Fruit fly (Drosophila melanogaster): Measurements from ENCODE around the gene BI-1.

BI-1 gene

dm6 chr3L:8289336-8290258 is 19.1 kb downstream of the BI-1 start, which contains the start of gene cert (continued):
- TF ChIP-seq CG13894 (tag; optimal IDR thresholded peaks at IDR 0.05) (no peak), CG4404 (GFP tag; IDR thresholded peaks at IDR 0.05) (no peak), vvl (GFP tag; IDR thresholded peaks at IDR 0.05) (0 out of 2 replicates have a peak, but pooled peaks have one; percentile 29), shn (GFP tag; optimal IDR thresholded peaks at IDR 0.05) (peak; percentile 29), CG9932 (GFP tag; IDR thresholded peaks at IDR 0.05) (peak; percentile 53; the same call in 1 of the 2 replicates), CG2129 (GFP tag; IDR thresholded peaks at IDR 0.05; ENCODE audit: partially characterized antibody) (peak; percentile 76), CG13296 (GFP tag; optimal IDR thresholded peaks at IDR 0.05) (peak; percentile 8), Chrac-16 (GFP tag; optimal IDR thresholded peaks at IDR 0.05) (peak; percentile 22), sna (GFP tag; IDR thresholded peaks at IDR 0.05; ENCODE audit: partially characterized antibody) (peak; percentile 87), HLH3B (GFP tag; IDR thresholded peaks at IDR 0.05) (no peak), fu2 (GFP tag; optimal IDR thresholded peaks at IDR 0.05) (no peak), CG6791 (GFP tag; IDR thresholded peaks at IDR 0.05; ENCODE audit: partially characterized antibody) (peak; percentile 89), CG6765 (GFP tag; optimal IDR thresholded peaks at IDR 0.05) (peak; percentile 22), Six4 (GFP tag; optimal IDR thresholded peaks at IDR 0.05) (no peak), mam (GFP tag; optimal IDR thresholded peaks at IDR 0.05) (peak; percentile 53), Hand (GFP tag; optimal IDR thresholded peaks at IDR 0.05) (peak; percentile 18), Opbp (GFP tag; IDR thresholded peaks at IDR 0.05; ENCODE audit: partially characterized antibody) (peak; percentile 90), sens (GFP tag) (peak; percentile 93), HmgZ (tag; optimal IDR thresholded peaks at IDR 0.05) (no peak), MESR4 (GFP tag; optimal IDR thresholded peaks at IDR 0.05) (peak; percentile 72), CG6272 (GFP tag; IDR thresholded peaks at IDR 0.05) (0 out of 2 replicates have a peak, but pooled peaks have one; percentile 5), CG3995 (GFP tag; optimal IDR thresholded peaks at IDR 0.05) (peak; percentile 37), bcd (GFP tag; optimal IDR thresholded peaks at IDR 0.05) (peak; percentile 18), CG4854 (GFP tag; optimal IDR thresholded peaks at IDR 0.05) (peak; percentile 31), CG3163 (GFP tag; optimal IDR thresholded peaks at IDR 0.05) (peak; percentile 3), Sry-δ (GFP tag; optimal IDR thresholded peaks at IDR 0.05) (peak; percentile 98), CG16779 (GFP tag; IDR thresholded peaks at IDR 0.05) (no peak), chinmo (GFP tag; IDR thresholded peaks at IDR 0.05; ENCODE audit: partially characterized antibody) (peak; percentile 62; the same call in 1 of the 4 replicates), ham (GFP tag; IDR thresholded peaks at IDR 0.05) (no peak), CG3847 (GFP tag; IDR thresholded peaks at IDR 0.05) (peak; percentile 49), cad (GFP tag; optimal IDR thresholded peaks at IDR 0.05) (no peak), Xrp1 (GFP tag; IDR thresholded peaks at IDR 0.05) (0 out of 2 replicates have a peak, but pooled peaks have one; percentile 14), Hey (tag; optimal IDR thresholded peaks at IDR 0.05) (peak; percentile 14), Dip3 (GFP tag; optimal IDR thresholded peaks at IDR 0.05) (peak; percentile 22), Dll (GFP tag; IDR thresholded peaks at IDR 0.05; ENCODE audit: partially characterized antibody) (peak; percentile 92), knrl (GFP tag; IDR thresholded peaks at IDR 0.05; ENCODE audit: partially characterized antibody) (peak; percentile 92), Rx (GFP tag; IDR thresholded peaks at IDR 0.05) (no peak), Med (GFP tag) (peak; percentile 81), pzg (GFP tag; optimal IDR thresholded peaks at IDR 0.05) (peak; percentile 81), crp (GFP tag; optimal IDR thresholded peaks at IDR 0.05) (peak in 1 of 2 experiments; percentile 75), zen2 (GFP tag; IDR thresholded peaks at IDR 0.05; ENCODE audit: partially characterized antibody) (peak; percentile 66), CG4282 (GFP tag; optimal IDR thresholded peaks at IDR 0.05) (no peak), CG7839 (tag; optimal IDR thresholded peaks at IDR 0.05) (peak; percentile 16), maf-S (GFP tag; optimal IDR thresholded peaks at IDR 0.05) (peak; percentile 12), CG10654 (GFP tag; optimal IDR thresholded peaks at IDR 0.05) (no peak), mld (GFP tag; IDR thresholded peaks at IDR 0.05; ENCODE audit: partially characterized antibody) (peak; percentile 83; the same call in 2 of the 3 replicates), CG7963 (GFP tag; IDR thresholded peaks at IDR 0.05; ENCODE audit: partially characterized antibody) (peak; percentile 81), aop (GFP tag; IDR thresholded peaks at IDR 0.05) (no peak)
